Fruit fly (Drosophila melanogaster) whole organism, wandering third instar larva: ENCODE data around the gene PH4alphaSG2.

Experiments used
- Abd-B ChIP-seq: fragments of >200 bp; optimal IDR thresholded peaks from 2 replicates; lab custom pipeline; 2017; ENCODE audit warnings: missing biosample characterization, missing genetic modification characterization
- CG32264 ChIP-seq: fragments of 200-800 bp; sonication (Bioruptor generic); optimal IDR thresholded peaks from 2 replicates; lab custom pipeline; 2016; ENCODE audit warnings: missing biosample characterization, missing genetic modification characterization
- CG9705 ChIP-seq: fragments of 200-800 bp; sonication (Bioruptor generic); optimal IDR thresholded peaks from 2 replicates; lab custom pipeline; 2018; ENCODE audit warnings: missing biosample characterization, mild to moderate bottlenecking, missing genetic modification characterization
- CrebA ChIP-seq: fragments of 200-800 bp; sonication (Bioruptor generic); optimal IDR thresholded peaks from 2 replicates; lab custom pipeline; 2016; ENCODE audit warnings: missing biosample characterization, mild to moderate bottlenecking, missing genetic modification characterization, borderline replicate concordance
- Dfd ChIP-seq: fragments of >200 bp; optimal IDR thresholded peaks from 2 replicates; lab custom pipeline; 2017; ENCODE audit warnings: missing biosample characterization, missing genetic modification characterization
- Dif ChIP-seq: fragments of 200-275, 200-300 bp; sonication (Bioruptor generic); optimal IDR thresholded peaks from 2 replicates; lab custom pipeline; 2018; ENCODE audit warnings: missing biosample characterization, missing genetic modification characterization; ENCODE audit not compliant: partially characterized antibody
- GATAd ChIP-seq: sonication (Bioruptor generic); optimal IDR thresholded peaks from 2 replicates; lab custom pipeline; 2016; ENCODE audit warnings: missing biosample characterization, missing genetic modification characterization
- HLH106 ChIP-seq: fragments of 200-800 bp; optimal IDR thresholded peaks from 3 replicates; lab custom pipeline; 2019; ENCODE audit warnings: missing biosample characterization, mild to moderate bottlenecking, missing genetic modification characterization, moderate library complexity
- Hnf4 ChIP-seq: fragments of 200-800 bp; sonication (Bioruptor generic); optimal IDR thresholded peaks from 2 replicates; lab custom pipeline; 2016; ENCODE audit warnings: missing biosample characterization, mild to moderate bottlenecking, missing genetic modification characterization
- Hr78 ChIP-seq: fragments of >200 bp; optimal IDR thresholded peaks from 2 replicates; lab custom pipeline; 2017; ENCODE audit warnings: missing biosample characterization, missing genetic modification characterization
- Hr83 ChIP-seq: fragments of 200-300 bp; sonication (Bioruptor generic); optimal IDR thresholded peaks from 2 replicates; lab custom pipeline; 2016; ENCODE audit warnings: missing biosample characterization, mild to moderate bottlenecking, missing genetic modification characterization, moderate library complexity; ENCODE audit not compliant: poor library complexity, severe bottlenecking
- Jra ChIP-seq: sonication (Bioruptor generic); optimal IDR thresholded peaks from 2 replicates; lab custom pipeline; 2016; ENCODE audit warnings: missing biosample characterization, missing genetic modification characterization
- Mio ChIP-seq: sonication (Bioruptor generic); optimal IDR thresholded peaks from 2 replicates; lab custom pipeline; 2016; ENCODE audit warnings: missing biosample characterization, missing genetic modification characterization
- Myc ChIP-seq: fragments of >200 bp; optimal IDR thresholded peaks from 2 replicates; lab custom pipeline; 2017
- N ChIP-seq: fragments of >200 bp; optimal IDR thresholded peaks from 2 replicates; lab custom pipeline; 2018; ENCODE audit warnings: missing biosample characterization, missing external identifiers, missing genetic modification characterization
- OdsH ChIP-seq: fragments of 200-800 bp; sonication (Bioruptor generic); optimal IDR thresholded peaks from 2 replicates; lab custom pipeline; 2016; ENCODE audit warnings: missing biosample characterization, mild to moderate bottlenecking, missing genetic modification characterization
- Rel ChIP-seq, 2 experiments: fragments of 200-800 bp; sonication (Bioruptor generic) in 1 of 2; optimal IDR thresholded peaks; 2 replicates in 1 of 2; 3 replicates in 1 of 2; lab custom pipeline; 2016 to 2019; ENCODE audit warnings: mild to moderate bottlenecking in 2 of 2, missing biosample characterization in 2 of 2, missing genetic modification characterization in 2 of 2, moderate library complexity in 1 of 2
- Sp1 ChIP-seq: fragments of 200-800 bp; sonication (Bioruptor generic); optimal IDR thresholded peaks from 3 replicates; lab custom pipeline; 2019; ENCODE audit warnings: missing biosample characterization, mild to moderate bottlenecking, missing genetic modification characterization, moderate library complexity
- Vsx2 ChIP-seq: fragments of 200-300, 225-300 bp; sonication (Bioruptor generic); optimal IDR thresholded peaks from 2 replicates; lab custom pipeline; 2018; ENCODE audit warnings: missing biosample characterization, missing genetic modification characterization; ENCODE audit not compliant: partially characterized antibody
- br ChIP-seq: fragments of 200-800 bp; sonication (Bioruptor generic); optimal IDR thresholded peaks from 2 replicates; lab custom pipeline; 2016; ENCODE audit warnings: missing biosample characterization, missing genetic modification characterization
- brk ChIP-seq: fragments of 200-800 bp; sonication (Bioruptor generic); optimal IDR thresholded peaks from 2 replicates; lab custom pipeline; 2016; ENCODE audit warnings: missing biosample characterization, mild to moderate bottlenecking, missing genetic modification characterization
- dl ChIP-seq, 2 experiments: fragments of 175-275, 200-275 bp in 1 of 2; fragments of 200-275 bp in 1 of 2; sonication (Bioruptor generic); optimal IDR thresholded peaks; lab custom pipeline; 2018; ENCODE audit warnings: mild to moderate bottlenecking in 2 of 2, missing biosample characterization in 2 of 2, missing genetic modification characterization in 2 of 2, moderate library complexity in 2 of 2; ENCODE audit not compliant: partially characterized antibody in 2 of 2, insufficient read depth in 1 of 2
- dmrt93B ChIP-seq: fragments of 200-800 bp; sonication (Bioruptor generic); optimal IDR thresholded peaks from 2 replicates; lab custom pipeline; 2018; ENCODE audit warnings: missing biosample characterization, mild to moderate bottlenecking, missing genetic modification characterization
- dsf ChIP-seq: sonication (Bioruptor generic); optimal IDR thresholded peaks from 2 replicates; lab custom pipeline; 2016; ENCODE audit warnings: missing biosample characterization, missing genetic modification characterization, borderline replicate concordance
- foxo ChIP-seq, 2 experiments: fragments of 200-800 bp; sonication (Bioruptor generic); optimal IDR thresholded peaks; 2 replicates in 1 of 2; 3 replicates in 1 of 2; lab custom pipeline; 2016 to 2017; ENCODE audit warnings: missing biosample characterization in 2 of 2, missing genetic modification characterization in 2 of 2
- fru ChIP-seq: fragments of 200-800 bp; sonication (Bioruptor generic); optimal IDR thresholded peaks from 3 replicates; lab custom pipeline; 2016; ENCODE audit warnings: missing biosample characterization, mild to moderate bottlenecking, missing genetic modification characterization
- h ChIP-seq: fragments of 200-800 bp; sonication (Bioruptor generic); optimal IDR thresholded peaks from 3 replicates; lab custom pipeline; 2016; ENCODE audit warnings: missing biosample characterization, mild to moderate bottlenecking, missing genetic modification characterization
- jim ChIP-seq: fragments of 175-275, 200-325 bp; sonication (Bioruptor generic); optimal IDR thresholded peaks from 2 replicates; lab custom pipeline; 2016; ENCODE audit warnings: missing biosample characterization, mild to moderate bottlenecking, missing genetic modification characterization
- lola ChIP-seq: fragments of >200 bp; optimal IDR thresholded peaks from 2 replicates; lab custom pipeline; 2017; ENCODE audit warnings: missing biosample characterization, missing genetic modification characterization
- pan ChIP-seq: fragments of >200 bp; optimal IDR thresholded peaks from 2 replicates; lab custom pipeline; 2017
- psq ChIP-seq: fragments of 200-800 bp; sonication (Bioruptor generic); optimal IDR thresholded peaks from 3 replicates; lab custom pipeline; 2017; ENCODE audit warnings: missing biosample characterization, mild to moderate bottlenecking, missing genetic modification characterization, moderate library complexity
- rgr ChIP-seq: fragments of 200-800 bp; sonication (Bioruptor generic); optimal IDR thresholded peaks from 3 replicates; lab custom pipeline; 2016; ENCODE audit warnings: missing biosample characterization, mild to moderate bottlenecking, missing genetic modification characterization
- sage ChIP-seq: fragments of 200-800 bp; sonication (Bioruptor generic); optimal IDR thresholded peaks from 2 replicates; lab custom pipeline; 2016; ENCODE audit warnings: missing biosample characterization, mild to moderate bottlenecking, missing genetic modification characterization
- sv ChIP-seq: fragments of 200-800 bp; sonication (Bioruptor generic); optimal IDR thresholded peaks from 3 replicates; lab custom pipeline; 2016; ENCODE audit warnings: missing biosample characterization, missing genetic modification characterization
- usp ChIP-seq: fragments of >200 bp; optimal IDR thresholded peaks from 2 replicates; lab custom pipeline; 2017; ENCODE audit warnings: missing biosample characterization, missing genetic modification characterization
- woc ChIP-seq: sonication (Bioruptor generic); optimal IDR thresholded peaks from 2 replicates; lab custom pipeline; 2016; ENCODE audit warnings: missing biosample characterization, mild to moderate bottlenecking, missing genetic modification characterization

The PH4alphaSG2 gene

dm6 chr3R:30489797-30490196, at the start of gene PH4alphaSG2:
PH4alphaSG2 (plus strand) TSS chr3R:30490074.
- TF ChIP-seq h (GFP tag; lab: Kevin White, UChicago): peak; percentile 84
- TF ChIP-seq Hr83 (GFP tag; lab: Kevin White, UChicago): no peak
- TF ChIP-seq OdsH (GFP tag; lab: Kevin White, UChicago): peak; percentile 4
- TF ChIP-seq, all 38 proteins: peak for 2

- TF ChIP-seq dsf (GFP tag; lab: Kevin White, UChicago): no peak
- no peak for TF ChIP-seq psq
- no peak for TF ChIP-seq CrebA (GFP tag; lab: Kevin White, UChicago)
- TF ChIP-seq HLH106 (tag; lab: Kevin White, UChicago): no peak
- no peak for TF ChIP-seq N (GFP tag; lab: Kevin White, UChicago)
- no peak for TF ChIP-seq CG32264 (GFP tag; lab: Kevin White, UChicago)
- TF ChIP-seq dl (GFP tag; optimal IDR thresholded peaks at IDR 0.05; lab: Kevin White, UChicago; ENCODE audit: insufficient read depth in 1 of 2, partially characterized antibody in 2 of 2): no peak
- no peak for TF ChIP-seq Mio (GFP tag; lab: Kevin White, UChicago)
- no peak for TF ChIP-seq CG9705 (GFP tag; lab: Kevin White, UChicago)
- no peak for TF ChIP-seq Myc (lab: Kevin White, UChicago)
- TF ChIP-seq sage (GFP tag; lab: Kevin White, UChicago): no peak
Measured at dm6 chr3R:30443549-30444133, 46.2 kb upstream of the PH4alphaSG2 start, which contains the start of gene CG15537. CG15537 (minus strand) TSS chr3R:30443599.

dm6 chr3R:30444946-30445345, 44.9 kb upstream of the PH4alphaSG2 start, which contains the start of gene Osi23:
Osi23 (minus strand) TSS chr3R:30445046.
- no peak for TF ChIP-seq dsf (GFP tag; lab: Kevin White, UChicago)
- no peak for TF ChIP-seq Dif (GFP tag; lab: Kevin White, UChicago)
- no peak for TF ChIP-seq Myc (lab: Kevin White, UChicago)
- no peak for TF ChIP-seq Abd-B (GFP tag; lab: Kevin White, UChicago)
- no peak for TF ChIP-seq Vsx2 (GFP tag; lab: Kevin White, UChicago)
- no peak for TF ChIP-seq dl (GFP tag; optimal IDR thresholded peaks at IDR 0.05; lab: Kevin White, UChicago; ENCODE audit: insufficient read depth in 1 of 2, partially characterized antibody in 2 of 2)
- TF ChIP-seq br: no peak
- TF ChIP-seq Hr83 (GFP tag; lab: Kevin White, UChicago): no peak
- TF ChIP-seq Hr78 (GFP tag; lab: Kevin White, UChicago): no peak

- peak; percentile 22 for TF ChIP-seq CrebA (GFP tag; lab: Kevin White, UChicago)
- TF ChIP-seq fru (GFP tag; lab: Kevin White, UChicago): no peak
Measured at dm6 chr3R:30449446-30449845, 40.4 kb upstream of the PH4alphaSG2 start.

- TF ChIP-seq Jra (GFP tag; lab: Kevin White, UChicago): peak; percentile 99
- no peak for TF ChIP-seq pan
- TF ChIP-seq Hr83 (GFP tag; lab: Kevin White, UChicago): peak; percentile 100
- peak; percentile 63 for TF ChIP-seq sv
- peak; percentile 88 for TF ChIP-seq OdsH (GFP tag; lab: Kevin White, UChicago)
- peak; percentile 95 to 97 for TF ChIP-seq dl (GFP tag; optimal IDR thresholded peaks at IDR 0.05; lab: Kevin White, UChicago; ENCODE audit: insufficient read depth in 1 of 2, partially characterized antibody in 2 of 2)
- no peak for TF ChIP-seq lola
- TF ChIP-seq woc: no peak
- peak; percentile 95 for TF ChIP-seq dsf (GFP tag; lab: Kevin White, UChicago)
- TF ChIP-seq usp (GFP tag; lab: Kevin White, UChicago): no peak
- no peak for TF ChIP-seq Abd-B (GFP tag; lab: Kevin White, UChicago)
- TF ChIP-seq Rel (GFP tag; optimal IDR thresholded peaks at IDR 0.05; lab: Kevin White, UChicago): peak; percentile 53
- TF ChIP-seq Rel (tag; optimal IDR thresholded peaks at IDR 0.05; lab: Kevin White, UChicago): peak; percentile 19
- TF ChIP-seq h (GFP tag; lab: Kevin White, UChicago): peak; percentile 95
- TF ChIP-seq Dfd (GFP tag; lab: Kevin White, UChicago): no peak
- peak; percentile 84 for TF ChIP-seq fru (GFP tag; lab: Kevin White, UChicago)
- TF ChIP-seq Mio (GFP tag; lab: Kevin White, UChicago): peak; percentile 73
- TF ChIP-seq HLH106 (tag; lab: Kevin White, UChicago): peak; percentile 40
- TF ChIP-seq Hr78 (GFP tag; lab: Kevin White, UChicago): no peak
- peak; percentile 98 for TF ChIP-seq GATAd (GFP tag; lab: Kevin White, UChicago)
- peak; percentile 29 for TF ChIP-seq CG9705 (GFP tag; lab: Kevin White, UChicago)
- TF ChIP-seq brk (GFP tag; lab: Kevin White, UChicago): peak; percentile 96
- TF ChIP-seq jim (GFP tag; lab: Kevin White, UChicago): peak; percentile 99
- TF ChIP-seq dmrt93B (GFP tag; lab: Kevin White, UChicago): peak; percentile 50
- peak; percentile 83 for TF ChIP-seq br
- TF ChIP-seq Sp1 (GFP tag; lab: Kevin White, UChicago): peak; percentile 66
- TF ChIP-seq psq: peak; percentile 80
- TF ChIP-seq CrebA (GFP tag; lab: Kevin White, UChicago): peak; percentile 90
- no peak for TF ChIP-seq Myc (lab: Kevin White, UChicago)
- TF ChIP-seq foxo (GFP tag; optimal IDR thresholded peaks at IDR 0.05; lab: Kevin White, UChicago): peak in 1 of 2 experiments; percentile 31
- TF ChIP-seq rgr: peak; percentile 95
- peak; percentile 93 for TF ChIP-seq sage (GFP tag; lab: Kevin White, UChicago)
- TF ChIP-seq Hnf4 (GFP tag; lab: Kevin White, UChicago): peak; percentile 98
Measured at dm6 chr3R:30450224-30450623, 39.6 kb upstream of the PH4alphaSG2 start.
